Worm (Caenorhabditis elegans) whole organism, L1 larva: ENCODE results near the gene nhr-264.

Experiments
- blmp-1 ChIP-seq: fragments of 150-350 bp; optimal IDR thresholded peaks from 2 replicates; lab custom pipeline; 2014; ENCODE audit warnings: missing biosample characterization, missing genetic modification characterization
- egl-27 ChIP-seq, 2 experiments: fragments of 150-350 bp in 1 of 2; sonication (generic microtip); optimal IDR thresholded peaks; 3 replicates each; lab custom pipeline; 2017 to 2018; ENCODE audit warnings: missing biosample characterization in 2 of 2, missing genetic modification characterization in 2 of 2, missing genetic modification reagents in 2 of 2
- fos-1 ChIP-seq: fragments of 150-350 bp; optimal IDR thresholded peaks from 2 replicates; lab custom pipeline; 2014; ENCODE audit warnings: missing biosample characterization, missing genetic modification characterization
- lin-13 ChIP-seq: fragments of 150-350 bp; optimal IDR thresholded peaks from 2 replicates; lab custom pipeline; 2014; ENCODE audit warnings: missing biosample characterization, missing genetic modification reagents, missing genetic modification characterization
- nhr-11 ChIP-seq: fragments of 150-350 bp; optimal IDR thresholded peaks from 2 replicates; lab custom pipeline; 2014; ENCODE audit warnings: missing biosample characterization, missing genetic modification characterization
- nhr-76 ChIP-seq: sonication (generic microtip); optimal IDR thresholded peaks from 2 replicates; lab custom pipeline; 2017; ENCODE audit warnings: missing biosample characterization, missing genetic modification characterization
- nhr-90 ChIP-seq: sonication (generic microtip); optimal IDR thresholded peaks from 2 replicates; lab custom pipeline; 2016; ENCODE audit warnings: mild to moderate bottlenecking, missing genetic modification characterization, missing compliant biosample characterization; ENCODE audit not compliant: poor library complexity
- snpc-4 ChIP-seq: fragments of 150-350 bp; optimal IDR thresholded peaks from 2 replicates; lab custom pipeline; 2014; ENCODE audit warnings: missing biosample characterization, missing genetic modification characterization
- unc-62 ChIP-seq: fragments of 150-350 bp; optimal IDR thresholded peaks from 2 replicates; lab custom pipeline; 2014; ENCODE audit warnings: missing biosample characterization, missing genetic modification reagents, missing genetic modification characterization

DNA sequence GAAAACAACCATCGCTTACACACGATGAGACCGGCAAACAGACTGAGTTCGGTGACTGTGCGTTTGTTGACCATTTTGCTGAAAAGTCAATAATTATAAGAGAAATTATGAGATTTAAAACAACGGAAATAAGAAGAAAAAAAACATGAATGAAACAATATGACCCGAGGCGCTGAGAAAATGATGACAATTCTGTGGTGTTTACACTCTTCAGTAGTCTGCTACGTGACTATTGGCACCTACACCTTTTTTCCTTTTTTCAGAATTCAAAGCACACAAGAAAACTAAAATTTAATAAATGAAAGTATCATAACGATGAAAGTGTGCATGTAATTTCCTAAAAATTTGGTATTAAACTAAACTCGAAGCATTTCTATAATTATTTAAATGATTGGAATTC lies 34.0 kb downstream of the nhr-264 start, which contains the start of gene Y11D7A.10:
- TF ChIP-seq snpc-4 (no peak), nhr-90 (no peak), nhr-76 (tag; lab: Kevin White, UChicago) (no peak), nhr-11 (tag; lab: Kevin White, UChicago) (no peak), fos-1 (tag; lab: Kevin White, UChicago) (no peak), lin-13 (GFP tag; lab: Kevin White, UChicago) (no peak), egl-27 (tag; optimal IDR thresholded peaks at IDR 0.05; lab: Kevin White, UChicago) (no peak), unc-62 (no peak), blmp-1 (tag; lab: Kevin White, UChicago) (no peak)
